Fruit fly (Drosophila melanogaster) S2 (cell line): ENCODE results near the gene galene.
A peak's percentile ranks its signal among the peaks of the same experiment; 100 is the strongest.

Source experiments
- CG8478 ChIP-seq: fragments of >200 bp; optimal IDR thresholded peaks from 2 replicates; lab custom pipeline; 2018
- CTCF ChIP-seq, 2 experiments: fragments of >200 bp; optimal IDR thresholded peaks; 2 replicates each; lab custom pipeline; 2018

DNA sequence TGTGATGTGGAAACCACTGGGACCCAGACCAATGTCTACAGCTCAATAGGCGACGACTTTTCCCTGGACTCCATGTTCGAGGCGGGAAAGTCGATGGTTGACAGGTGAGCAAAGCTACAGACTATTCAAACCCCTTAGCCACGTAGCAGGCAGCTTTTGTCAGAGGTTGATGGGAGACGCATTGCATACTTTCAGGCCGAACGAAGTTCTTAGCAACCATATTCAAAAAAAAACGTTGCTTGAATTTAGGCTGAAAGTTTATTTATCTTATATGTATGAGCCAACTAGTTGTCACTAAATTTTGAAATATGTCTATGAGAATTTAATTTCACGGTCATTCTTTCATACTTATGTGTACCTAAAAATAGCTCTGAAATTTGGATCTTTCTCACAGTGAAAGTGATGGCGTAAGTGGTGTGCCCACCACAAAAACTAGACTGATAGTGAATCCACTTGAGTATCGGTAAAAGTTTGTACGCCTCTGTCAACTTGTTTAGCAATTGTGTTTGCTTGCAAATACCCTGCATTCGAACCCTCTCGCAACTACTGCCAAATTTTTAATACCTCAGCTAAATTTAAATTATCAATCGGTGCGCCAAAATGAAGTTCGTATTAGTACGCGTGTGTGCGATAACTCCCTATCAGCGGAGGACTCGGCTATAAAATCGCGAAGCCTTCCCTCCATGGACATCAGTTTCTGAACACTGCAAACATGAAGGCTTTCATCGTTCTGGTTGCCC is 28.7 kb upstream of the galene start, which contains the start of gene LysB:
- no peak for TF ChIP-seq CG8478
- TF ChIP-seq CTCF (optimal IDR thresholded peaks at IDR 0.05; lab: Kevin White, UChicago) = peak in 1 of 2 experiments; percentile 36
